Fruit fly (Drosophila melanogaster) whole organism, embryonic: ENCODE measurements around the gene dhd.

Source experiments
- Atf-2 ChIP-seq: fragments of 200-800 bp; sonication (Bioruptor generic); optimal IDR thresholded peaks from 2 replicates; lab custom pipeline; 2016; ENCODE audit warnings: missing biosample characterization, missing genetic modification characterization
- B-H1 ChIP-seq: fragments of 200-800 bp; sonication (Bioruptor generic); IDR thresholded peaks from 3 replicates; pipeline ENCODE4 v1.3.6; 2022; ENCODE audit warnings: missing biosample characterization, missing genetic modification characterization
- CG10321 ChIP-seq: fragments of 200-800 bp; sonication (Bioruptor generic); IDR thresholded peaks from 2 replicates; pipeline ENCODE4 v1.3.6; 2022; ENCODE audit warnings: missing biosample characterization, missing genetic modification characterization
- CG10543 ChIP-seq: fragments of 200-800 bp; sonication (Bioruptor generic); optimal IDR thresholded peaks from 3 replicates; lab custom pipeline; 2017; ENCODE audit warnings: missing biosample characterization, mild to moderate bottlenecking, missing genetic modification characterization, moderate library complexity
- CG10654 ChIP-seq: fragments of 200-800 bp; sonication (Bioruptor generic); optimal IDR thresholded peaks from 2 replicates; lab custom pipeline; 2016; ENCODE audit warnings: missing biosample characterization, missing genetic modification characterization
- CG11696 ChIP-seq: fragments of 200-800 bp; sonication (Bioruptor generic); IDR thresholded peaks from 2 replicates; pipeline ENCODE4 v1.3.6; 2022; ENCODE audit warnings: missing biosample characterization, missing genetic modification characterization
- CG12071 ChIP-seq: fragments of 200-800 bp; sonication (Bioruptor generic); optimal IDR thresholded peaks from 3 replicates; lab custom pipeline; 2018; ENCODE audit warnings: missing biosample characterization, mild to moderate bottlenecking, missing genetic modification characterization
- CG12769 ChIP-seq: fragments of 200-800 bp; sonication (Bioruptor generic); optimal IDR thresholded peaks from 2 replicates; lab custom pipeline; 2019; ENCODE audit warnings: missing biosample characterization, mild to moderate bottlenecking, missing genetic modification characterization, moderate library complexity
- CG13287 ChIP-seq: fragments of 200-800 bp; sonication (Bioruptor generic); IDR thresholded peaks from 2 replicates; pipeline ENCODE4 v1.3.6; 2022; ENCODE audit warnings: missing biosample characterization, missing genetic modification characterization; ENCODE audit not compliant: partially characterized antibody
- CG13424 ChIP-seq: fragments of 200-800 bp; sonication (Bioruptor generic); optimal IDR thresholded peaks from 2 replicates; lab custom pipeline; 2019; ENCODE audit warnings: missing biosample characterization, mild to moderate bottlenecking, missing genetic modification characterization, moderate library complexity
- CG14667 ChIP-seq: fragments of 200-800 bp; sonication (Bioruptor generic); IDR thresholded peaks from 2 replicates; pipeline ENCODE4 v1.3.6; 2022; ENCODE audit warnings: missing biosample characterization, missing genetic modification characterization
- CG1529 ChIP-seq: fragments of 200-800 bp; sonication (Bioruptor generic); optimal IDR thresholded peaks from 3 replicates; lab custom pipeline; 2018; ENCODE audit warnings: missing biosample characterization, missing genetic modification characterization
- CG16863 ChIP-seq: fragments of 200-800 bp; sonication (Bioruptor generic); optimal IDR thresholded peaks from 3 replicates; lab custom pipeline; 2016; ENCODE audit warnings: missing biosample characterization, missing genetic modification characterization
- CG17186 ChIP-seq: fragments of 200-800 bp; sonication (Bioruptor generic); optimal IDR thresholded peaks from 3 replicates; lab custom pipeline; 2017; ENCODE audit warnings: missing biosample characterization, missing genetic modification reagents, missing genetic modification characterization
- CG17359 ChIP-seq: fragments of 200-800 bp; sonication (Bioruptor generic); optimal IDR thresholded peaks from 3 replicates; lab custom pipeline; 2018; ENCODE audit warnings: missing biosample characterization, mild to moderate bottlenecking, missing genetic modification characterization, moderate library complexity
- CG17361 ChIP-seq: fragments of 200-800 bp; sonication (Bioruptor generic); IDR thresholded peaks from 3 replicates; pipeline ENCODE4 v1.3.6; 2022; ENCODE audit warnings: missing biosample characterization, missing genetic modification characterization
- CG1792 ChIP-seq: fragments of 200-800 bp; sonication (Bioruptor generic); optimal IDR thresholded peaks from 2 replicates; lab custom pipeline; 2016; ENCODE audit warnings: missing biosample characterization, missing genetic modification characterization
- CG33557 ChIP-seq: fragments of 200-800 bp; sonication (Bioruptor generic); optimal IDR thresholded peaks from 2 replicates; lab custom pipeline; 2019; ENCODE audit warnings: missing biosample characterization, mild to moderate bottlenecking, missing genetic modification characterization, moderate library complexity
- CG3407 ChIP-seq: fragments of 200-800 bp; sonication (Bioruptor generic); optimal IDR thresholded peaks from 2 replicates; lab custom pipeline; 2018; ENCODE audit warnings: missing biosample characterization, mild to moderate bottlenecking, missing genetic modification characterization
- CG7372 ChIP-seq: fragments of 200-800 bp; sonication (Bioruptor generic); IDR thresholded peaks from 2 replicates; pipeline ENCODE4 v1.3.6; 2022; ENCODE audit warnings: missing biosample characterization, missing genetic modification characterization
- CG9797 ChIP-seq: fragments of 200-800 bp; sonication (Bioruptor generic); optimal IDR thresholded peaks from 3 replicates; lab custom pipeline; 2018; ENCODE audit warnings: missing biosample characterization, mild to moderate bottlenecking, missing genetic modification characterization
- HLHmδ ChIP-seq: fragments of 200-800 bp; sonication (Bioruptor generic); optimal IDR thresholded peaks from 2 replicates; lab custom pipeline; 2018; ENCODE audit warnings: missing biosample characterization, mild to moderate bottlenecking, missing genetic modification characterization, moderate library complexity
- NC2α ChIP-seq: fragments of 200-800 bp; sonication (Bioruptor generic); optimal IDR thresholded peaks from 2 replicates; lab custom pipeline; 2016; ENCODE audit warnings: missing biosample characterization, missing genetic modification characterization
- Neu2 ChIP-seq: fragments of 200-800 bp; sonication (Bioruptor generic); optimal IDR thresholded peaks from 3 replicates; lab custom pipeline; 2016; ENCODE audit warnings: missing biosample characterization, missing genetic modification characterization, borderline replicate concordance
- Poxn ChIP-seq: fragments of 200-800 bp; sonication (Bioruptor generic); IDR thresholded peaks from 2 replicates; pipeline ENCODE4 v1.3.6; 2022; ENCODE audit warnings: missing biosample characterization, missing genetic modification characterization
- Sox100B ChIP-seq: fragments of 200-800 bp; sonication (Bioruptor generic); optimal IDR thresholded peaks from 3 replicates; lab custom pipeline; 2018; ENCODE audit warnings: missing biosample characterization, mild to moderate bottlenecking, missing genetic modification characterization
- br ChIP-seq: fragments of >200 bp; optimal IDR thresholded peaks from 2 replicates; lab custom pipeline; 2017
- btn ChIP-seq: fragments of 200-800 bp; sonication (Bioruptor generic); optimal IDR thresholded peaks from 2 replicates; lab custom pipeline; 2016; ENCODE audit warnings: missing biosample characterization, missing genetic modification characterization
- ci ChIP-seq: fragments of 200-800 bp; sonication (Bioruptor generic); IDR thresholded peaks from 3 replicates; pipeline ENCODE4 v1.3.6; 2022; ENCODE audit warnings: missing biosample characterization, missing genetic modification characterization
- dati ChIP-seq: fragments of 200-800 bp; sonication (Bioruptor generic); IDR thresholded peaks from 2 replicates; pipeline ENCODE4 v1.3.6; 2022; ENCODE audit warnings: missing biosample characterization, missing genetic modification characterization
- dmrt11E ChIP-seq: fragments of 200-800 bp; sonication (Bioruptor generic); optimal IDR thresholded peaks from 3 replicates; lab custom pipeline; 2018; ENCODE audit warnings: missing biosample characterization, mild to moderate bottlenecking, missing genetic modification characterization, moderate library complexity
- eve ChIP-seq, 2 experiments: fragments of >200 bp; optimal IDR thresholded peaks; 2 replicates each; lab custom pipeline; 2017; ENCODE audit warnings: missing biosample characterization in 2 of 2, missing genetic modification characterization in 2 of 2
- eyg ChIP-seq: fragments of 200-800 bp; sonication (Bioruptor generic); optimal IDR thresholded peaks from 3 replicates; lab custom pipeline; 2016; ENCODE audit warnings: missing biosample characterization, missing genetic modification characterization
- fd96Cb ChIP-seq: fragments of 200-800 bp; sonication (Bioruptor generic); optimal IDR thresholded peaks from 2 replicates; lab custom pipeline; 2018; ENCODE audit warnings: missing biosample characterization, mild to moderate bottlenecking, missing genetic modification characterization, moderate library complexity
- gfzf ChIP-seq: fragments of 200-800 bp; sonication (Bioruptor generic); optimal IDR thresholded peaks from 2 replicates; lab custom pipeline; 2016; ENCODE audit warnings: missing biosample characterization, mild to moderate bottlenecking, missing genetic modification characterization, moderate library complexity
- gsb-n ChIP-seq: fragments of 200-800 bp; sonication (Bioruptor generic); optimal IDR thresholded peaks from 3 replicates; lab custom pipeline; 2018; ENCODE audit warnings: missing biosample characterization, mild to moderate bottlenecking, missing genetic modification characterization
- ham ChIP-seq: fragments of 200-800 bp; sonication (Bioruptor generic); IDR thresholded peaks from 2 replicates; pipeline ENCODE4 v1.3.6; 2022; ENCODE audit warnings: missing biosample characterization, missing genetic modification characterization
- lmd ChIP-seq: fragments of 200-800 bp; sonication (Bioruptor generic); IDR thresholded peaks from 2 replicates; pipeline ENCODE4 v1.3.6; 2022; ENCODE audit warnings: missing biosample characterization, missing genetic modification characterization
- lov ChIP-seq, 2 experiments: fragments of 200-800 bp in 1 of 2; fragments of >200 bp in 1 of 2; sonication (Bioruptor generic) in 1 of 2; IDR thresholded peaks in 1 of 2; optimal IDR thresholded peaks in 1 of 2; 2 replicates in 1 of 2; 3 replicates in 1 of 2; pipeline versions ENCODE4 v1.3.6 to Lab custom; 2017 to 2022; ENCODE audit warnings: missing biosample characterization in 1 of 2, missing genetic modification characterization in 1 of 2
- maf-S ChIP-seq: fragments of 200-800 bp; sonication (Bioruptor generic); optimal IDR thresholded peaks from 2 replicates; lab custom pipeline; 2016; ENCODE audit warnings: missing biosample characterization, missing genetic modification characterization
- nom ChIP-seq: fragments of 200-800 bp; sonication (Bioruptor generic); optimal IDR thresholded peaks from 2 replicates; lab custom pipeline; 2017; ENCODE audit warnings: missing biosample characterization, missing genetic modification characterization, mild to moderate bottlenecking, moderate library complexity, missing genetic modification reagents
- pita ChIP-seq: fragments of 200-800 bp; sonication (Bioruptor generic); optimal IDR thresholded peaks from 2 replicates; lab custom pipeline; 2017; ENCODE audit warnings: missing biosample characterization, mild to moderate bottlenecking, missing genetic modification characterization
- pum ChIP-seq: fragments of 200-800 bp; sonication (Bioruptor generic); optimal IDR thresholded peaks from 2 replicates; lab custom pipeline; 2016; ENCODE audit warnings: missing biosample characterization, missing genetic modification characterization
- scrt ChIP-seq: fragments of 200-800 bp; sonication (Bioruptor generic); optimal IDR thresholded peaks from 2 replicates; lab custom pipeline; 2018; ENCODE audit warnings: missing biosample characterization, mild to moderate bottlenecking, missing genetic modification characterization, moderate library complexity
- sima ChIP-seq: fragments of 200-800 bp; sonication (Bioruptor generic); optimal IDR thresholded peaks from 2 replicates; lab custom pipeline; 2016; ENCODE audit warnings: missing biosample characterization, missing genetic modification characterization
- sisA ChIP-seq: fragments of 200-800 bp; sonication (Bioruptor generic); IDR thresholded peaks from 2 replicates; pipeline ENCODE4 v1.3.6; 2022; ENCODE audit warnings: missing biosample characterization, missing genetic modification characterization
- slbo ChIP-seq: fragments of 200-800 bp; sonication (Bioruptor generic); IDR thresholded peaks from 2 replicates; pipeline ENCODE4 v1.3.6; 2022; ENCODE audit warnings: missing biosample characterization, missing genetic modification characterization
- tin ChIP-seq: fragments of 200-800 bp; sonication (Bioruptor generic); optimal IDR thresholded peaks from 3 replicates; lab custom pipeline; 2016; ENCODE audit warnings: missing biosample characterization, missing genetic modification characterization
- tna ChIP-seq: fragments of 200-800 bp; sonication (Bioruptor generic); IDR thresholded peaks from 2 replicates; pipeline ENCODE4 v1.3.6; 2022; ENCODE audit warnings: missing biosample characterization, missing genetic modification characterization; ENCODE audit not compliant: partially characterized antibody
- trh ChIP-seq: fragments of 200-800 bp; sonication (Bioruptor generic); optimal IDR thresholded peaks from 2 replicates; lab custom pipeline; 2016; ENCODE audit warnings: missing biosample characterization, missing genetic modification characterization
- vvl ChIP-seq: fragments of 200-800 bp; sonication (Bioruptor generic); IDR thresholded peaks from 2 replicates; pipeline ENCODE4 v1.3.6; 2022; ENCODE audit warnings: missing biosample characterization, missing genetic modification characterization

Gene dhd

DNA sequence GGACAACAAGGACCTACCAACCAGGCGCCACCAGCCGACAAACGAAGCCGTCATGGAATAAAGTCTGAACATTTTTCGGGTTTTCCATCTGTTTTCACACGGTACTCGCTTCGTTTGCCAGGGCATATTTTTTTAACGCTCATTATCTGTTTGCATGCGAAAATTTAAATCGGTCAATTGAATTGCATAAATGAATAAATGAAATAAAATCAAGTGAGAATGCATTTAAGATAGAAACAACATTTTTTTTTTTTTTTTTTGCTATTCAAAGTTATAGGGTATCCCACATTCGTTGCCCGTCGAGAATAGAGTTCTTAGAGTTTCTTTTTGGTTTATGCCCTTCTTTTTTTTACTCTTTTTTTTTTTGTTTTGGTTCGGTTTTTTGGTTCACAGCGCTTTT, 26.1 kb upstream of the dhd start (continued):
- TF ChIP-seq CG17361 (GFP tag; lab: Robert Waterston, UW), result no peak
- no peak for TF ChIP-seq CG9797 (GFP tag; lab: Kevin White, UChicago)
- TF ChIP-seq CG13287 (GFP tag; lab: Robert Waterston, UW), result no peak
- TF ChIP-seq dati (GFP tag; lab: Robert Waterston, UW), result no peak
- no peak for TF ChIP-seq CG33557 (GFP tag; lab: Kevin White, UChicago)
- no peak for TF ChIP-seq br
- TF ChIP-seq CG13424 (tag; lab: Kevin White, UChicago), result peak; percentile 70
- TF ChIP-seq dmrt11E (tag; lab: Kevin White, UChicago), result no peak
- TF ChIP-seq CG10543 (GFP tag; lab: Kevin White, UChicago), result no peak
- peak; percentile 42 for TF ChIP-seq Neu2
- no peak for TF ChIP-seq trh
- peak; percentile 23 for TF ChIP-seq Sox100B (GFP tag; lab: Kevin White, UChicago)
- TF ChIP-seq B-H1 (GFP tag; lab: Robert Waterston, UW), result no peak
- peak; percentile 68 for TF ChIP-seq CG17359 (tag; lab: Kevin White, UChicago)
- peak; percentile 32 for TF ChIP-seq pum (GFP tag; lab: Kevin White, UChicago)
- 0 out of 2 replicates have a peak, but pooled peaks have one; percentile 16 for TF ChIP-seq CG14667
- peak; percentile 64 for TF ChIP-seq fd96Cb (tag; lab: Kevin White, UChicago)
- peak; percentile 32; the same call in 1 of the 2 replicates for TF ChIP-seq lmd (GFP tag; lab: Robert Waterston, UW)
- no peak for TF ChIP-seq CG1529
- TF ChIP-seq CG10321 (GFP tag; lab: Robert Waterston, UW), result no peak
- TF ChIP-seq maf-S (GFP tag; lab: Kevin White, UChicago), result no peak
- TF ChIP-seq sisA (GFP tag; lab: Robert Waterston, UW), result peak; percentile 54
- TF ChIP-seq sima (GFP tag; lab: Kevin White, UChicago), result no peak
- TF ChIP-seq CG10654 (GFP tag; lab: Kevin White, UChicago), result peak; percentile 33
- no peak for TF ChIP-seq Poxn (GFP tag; lab: Robert Waterston, UW)
- no peak for TF ChIP-seq ci (GFP tag; lab: Robert Waterston, UW)
- peak; percentile 56; the same call in 1 of the 2 replicates for TF ChIP-seq vvl
- no peak for TF ChIP-seq CG3407 (GFP tag; lab: Kevin White, UChicago)
- no peak for TF ChIP-seq CG11696
- no peak for TF ChIP-seq nom (GFP tag; lab: Kevin White, UChicago)
- TF ChIP-seq scrt (GFP tag; lab: Kevin White, UChicago), result peak; percentile 20
- no peak for TF ChIP-seq eyg (GFP tag; lab: Kevin White, UChicago)
- no peak for TF ChIP-seq HLHmδ (GFP tag; lab: Kevin White, UChicago)
- TF ChIP-seq NC2α (GFP tag; lab: Kevin White, UChicago), result no peak
- no peak for TF ChIP-seq Atf-2 (GFP tag; lab: Kevin White, UChicago)
- no peak for TF ChIP-seq ham (GFP tag; lab: Robert Waterston, UW)
- TF ChIP-seq CG16863 (GFP tag; lab: Kevin White, UChicago), result peak; percentile 27
- peak; percentile 48 for TF ChIP-seq tin
- TF ChIP-seq CG7372 (GFP tag; lab: Robert Waterston, UW), result no peak
- TF ChIP-seq CG17186 (GFP tag; lab: Kevin White, UChicago), result no peak
- peak in 1 of 2 experiments; percentile 46 for TF ChIP-seq eve (GFP tag; optimal IDR thresholded peaks at IDR 0.05; lab: Kevin White, UChicago)
- TF ChIP-seq lov (optimal IDR thresholded peaks at IDR 0.05; lab: Kevin White, UChicago), result no peak
- no peak for TF ChIP-seq lov (GFP tag; IDR thresholded peaks at IDR 0.05; lab: Robert Waterston, UW)
- TF ChIP-seq slbo (GFP tag; lab: Robert Waterston, UW), result peak; percentile 56; the same call in 1 of the 2 replicates
- TF ChIP-seq btn, result peak; percentile 33
- no peak for TF ChIP-seq gfzf (GFP tag; lab: Kevin White, UChicago)
- TF ChIP-seq CG12769, result no peak
- no peak for TF ChIP-seq tna
- no peak for TF ChIP-seq pita
- no peak for TF ChIP-seq gsb-n
- no peak for TF ChIP-seq CG12071 (GFP tag; lab: Kevin White, UChicago)
- peak; percentile 15 for TF ChIP-seq CG1792 (GFP tag; lab: Kevin White, UChicago)
